Worm (Caenorhabditis elegans) whole organism, L4 larva: Measurements from ENCODE around the gene Y102A11A.9.
"Not testable (repeated sequence)": the region's sequence is repeated elsewhere in the genome, so short reads cannot be mapped to it uniquely, and the experiment has no call there.

Experiments used
- D1046.2 ChIP-seq: fragments of 200-800 bp; sonication (Bioruptor generic); IDR thresholded peaks from 2 replicates; pipeline ENCODE4 v1.3.6; 2022; ENCODE audit warnings: missing genetic modification characterization, missing compliant biosample characterization
- F26F4.8 ChIP-seq: fragments of 200-800 bp; sonication (Bioruptor generic); conservative IDR thresholded peaks from 2 replicates; pipeline ENCODE4 v1.3.6; 2022; ENCODE audit warnings: missing genetic modification characterization, missing compliant biosample characterization
- F44E2.7 ChIP-seq: fragments of 200-800 bp; sonication (Bioruptor generic); IDR thresholded peaks from 2 replicates; pipeline ENCODE4 v2.1.2; 2022; ENCODE audit warnings: missing genetic modification characterization, missing compliant biosample characterization
- T26A8.4 ChIP-seq: fragments of 200-800 bp; sonication (Bioruptor generic); IDR thresholded peaks from 2 replicates; pipeline ENCODE4 v1.3.6; 2022; ENCODE audit warnings: missing genetic modification characterization, missing compliant biosample characterization
- Y105C5A.15 ChIP-seq: fragments of 200-800 bp; sonication (Bioruptor generic); IDR thresholded peaks from 2 replicates; pipeline ENCODE4 v1.3.6; 2022; ENCODE audit warnings: missing genetic modification characterization, missing compliant biosample characterization
- Y48G9A.11 ChIP-seq: fragments of 200-800 bp; sonication (Bioruptor generic); IDR thresholded peaks from 2 replicates; pipeline ENCODE4 v1.3.6; 2022; ENCODE audit warnings: missing genetic modification reagents, missing genetic modification characterization, missing compliant biosample characterization
- Y75B8A.6 ChIP-seq: fragments of 200-800 bp; sonication (Bioruptor generic); IDR thresholded peaks from 2 replicates; pipeline ENCODE4 v1.3.6; 2022; ENCODE audit warnings: missing genetic modification reagents, missing genetic modification characterization, missing compliant biosample characterization
- ZK337.2 ChIP-seq: fragments of 200-800 bp; sonication (Bioruptor generic); IDR thresholded peaks from 2 replicates; pipeline ENCODE4 v1.3.6; 2022; ENCODE audit warnings: missing genetic modification reagents, missing genetic modification characterization, missing compliant biosample characterization
- arid-1 ChIP-seq: fragments of 200-800 bp; sonication (Bioruptor generic); conservative IDR thresholded peaks from 2 replicates; pipeline ENCODE4 v1.3.6; 2022; ENCODE audit warnings: missing genetic modification reagents, missing genetic modification characterization, missing compliant biosample characterization
- ceh-20 ChIP-seq: fragments of 200-800 bp; sonication (Bioruptor generic); IDR thresholded peaks from 2 replicates; pipeline ENCODE4 v1.3.6; 2022; ENCODE audit warnings: missing genetic modification reagents, missing genetic modification characterization, missing compliant biosample characterization
- ceh-32 ChIP-seq: sonication (generic microtip); optimal IDR thresholded peaks from 2 replicates; lab custom pipeline; 2016; ENCODE audit warnings: mild to moderate bottlenecking, missing genetic modification characterization, missing compliant biosample characterization; ENCODE audit not compliant: poor library complexity
- ceh-44 ChIP-seq: fragments of 200-800 bp; sonication (Bioruptor generic); IDR thresholded peaks from 2 replicates; pipeline ENCODE4 v1.3.6; 2022; ENCODE audit warnings: missing genetic modification reagents, missing genetic modification characterization, missing compliant biosample characterization
- ceh-82 ChIP-seq: sonication (generic microtip); optimal IDR thresholded peaks from 2 replicates; lab custom pipeline; 2017; ENCODE audit warnings: missing biosample characterization, missing genetic modification characterization
- ctbp-1 ChIP-seq: fragments of 200-800 bp; sonication (Bioruptor generic); IDR thresholded peaks from 2 replicates; pipeline ENCODE4 v1.3.6; 2022; ENCODE audit warnings: missing genetic modification reagents, missing genetic modification characterization, missing compliant biosample characterization
- dmd-6 ChIP-seq: fragments of 200-800 bp; sonication (Bioruptor generic); IDR thresholded peaks from 2 replicates; pipeline ENCODE4 v1.3.6; 2022; ENCODE audit warnings: missing genetic modification reagents, missing genetic modification characterization, missing compliant biosample characterization
- dmd-9 ChIP-seq: fragments of 200-800 bp; sonication (Bioruptor generic); IDR thresholded peaks from 2 replicates; pipeline ENCODE4 v1.3.6; 2022; ENCODE audit warnings: missing genetic modification reagents, missing genetic modification characterization, missing compliant biosample characterization
- dve-1 ChIP-seq: sonication (generic microtip); optimal IDR thresholded peaks from 2 replicates; lab custom pipeline; 2017; ENCODE audit warnings: antibody characterized with exemption, mild to moderate bottlenecking, missing genetic modification characterization, missing compliant biosample characterization; ENCODE audit not compliant: insufficient read depth
- egl-43 ChIP-seq: fragments of 200-800 bp; sonication (Bioruptor generic); IDR thresholded peaks from 2 replicates; pipeline ENCODE4 v1.3.6; 2022; ENCODE audit warnings: missing genetic modification reagents, missing genetic modification characterization, missing compliant biosample characterization
- lim-7 ChIP-seq: fragments of 200-800 bp; sonication (Bioruptor generic); IDR thresholded peaks from 2 replicates; pipeline ENCODE4 v1.3.6; 2022; ENCODE audit warnings: missing genetic modification characterization, missing compliant biosample characterization
- lin-1 ChIP-seq: fragments of 200-800 bp; sonication (Bioruptor generic); IDR thresholded peaks from 2 replicates; pipeline ENCODE4 v1.3.6; 2022; ENCODE audit warnings: missing genetic modification reagents, missing genetic modification characterization, missing compliant biosample characterization
- madf-5 ChIP-seq, 2 experiments: fragments of 200-800 bp; sonication (Bioruptor generic); IDR thresholded peaks; 2 replicates each; pipeline ENCODE4 v1.3.6; 2022; ENCODE audit warnings: missing compliant biosample characterization in 2 of 2, missing genetic modification characterization in 2 of 2
- madf-9 ChIP-seq: fragments of 200-800 bp; sonication (Bioruptor generic); conservative IDR thresholded peaks from 2 replicates; pipeline ENCODE4 v1.3.6; 2022; ENCODE audit warnings: missing genetic modification reagents, missing genetic modification characterization, missing compliant biosample characterization
- mdt-29 ChIP-seq: fragments of 200-800 bp; sonication (Bioruptor generic); IDR thresholded peaks from 2 replicates; pipeline ENCODE4 v1.3.6; 2022; ENCODE audit warnings: missing genetic modification reagents, missing genetic modification characterization, missing compliant biosample characterization
- nhr-42 ChIP-seq: fragments of 200-800 bp; sonication (Bioruptor generic); IDR thresholded peaks from 2 replicates; pipeline ENCODE4 v1.3.6; 2022; ENCODE audit warnings: missing genetic modification characterization, missing compliant biosample characterization
- pha-4 ChIP-seq, 2 experiments: fragments of 150-350 bp in 1 of 2; fragments of 200-800 bp in 1 of 2; sonication (Bioruptor generic) in 1 of 2; IDR thresholded peaks in 1 of 2; optimal IDR thresholded peaks in 1 of 2; 2 replicates each; pipeline versions ENCODE4 v1.3.6 to Lab custom; 2014 to 2022; ENCODE audit warnings: missing genetic modification characterization in 2 of 2, missing genetic modification reagents in 2 of 2, missing biosample characterization in 1 of 2, missing compliant biosample characterization in 1 of 2
- php-3 ChIP-seq: fragments of 200-800 bp; sonication (Bioruptor generic); IDR thresholded peaks from 2 replicates; pipeline ENCODE4 v1.3.6; 2022; ENCODE audit warnings: missing genetic modification reagents, missing genetic modification characterization, missing compliant biosample characterization
- set-16 ChIP-seq: fragments of 200-800 bp; sonication (Bioruptor generic); IDR thresholded peaks from 2 replicates; pipeline ENCODE4 v1.3.6; 2022; ENCODE audit warnings: missing genetic modification reagents, missing genetic modification characterization, missing compliant biosample characterization
- snpc-1.2 ChIP-seq: fragments of 200-800 bp; sonication (Bioruptor generic); IDR thresholded peaks from 2 replicates; pipeline ENCODE4 v1.3.6; 2022; ENCODE audit warnings: missing genetic modification reagents, missing genetic modification characterization, missing compliant biosample characterization
- tag-97 ChIP-seq: fragments of 200-800 bp; sonication (Bioruptor generic); IDR thresholded peaks from 2 replicates; pipeline ENCODE4 v1.3.6; 2022; ENCODE audit warnings: missing genetic modification characterization, missing compliant biosample characterization
- tra-1 ChIP-seq: fragments of 200-800 bp; sonication (Bioruptor generic); IDR thresholded peaks from 2 replicates; pipeline ENCODE4 v1.3.6; 2022; ENCODE audit warnings: missing genetic modification reagents, missing genetic modification characterization, missing compliant biosample characterization
- vab-7 ChIP-seq: fragments of 200-800 bp; sonication (Bioruptor generic); IDR thresholded peaks from 2 replicates; pipeline ENCODE4 v1.3.6; 2022; ENCODE audit warnings: missing genetic modification reagents, missing genetic modification characterization, missing compliant biosample characterization
- zip-11 ChIP-seq: fragments of 200-800 bp; sonication (Bioruptor generic); IDR thresholded peaks from 2 replicates; pipeline ENCODE4 v1.3.6; 2022; ENCODE audit warnings: missing genetic modification characterization, missing compliant biosample characterization
- ztf-7 ChIP-seq: fragments of 150-350 bp; optimal IDR thresholded peaks from 2 replicates; lab custom pipeline; 2014; ENCODE audit warnings: missing biosample characterization, missing genetic modification characterization

The Y102A11A.9 gene

ce11 chrX:2057828-2058418 lies 45.0 kb downstream of the Y102A11A.9 start:
- TF ChIP-seq vab-7 (GFP tag; lab: Robert Waterston, UW): peak; percentile 71
- TF ChIP-seq lin-1 (GFP tag; lab: Robert Waterston, UW): peak; percentile 95
- TF ChIP-seq snpc-1.2 (GFP tag; lab: Robert Waterston, UW): peak; percentile 80
- peak; percentile 88 for TF ChIP-seq lim-7 (GFP tag; lab: Robert Waterston, UW)
- TF ChIP-seq Y75B8A.6 (GFP tag; lab: Robert Waterston, UW): peak; percentile 83; the same call in 1 of the 2 replicates
- peak; percentile 86 for TF ChIP-seq Y105C5A.15
- TF ChIP-seq madf-5 (GFP tag; IDR thresholded peaks at IDR 0.05; lab: Robert Waterston, UW): peak in 1 of 2 experiments; percentile 61; a peak in 1 of 4 replicates
- TF ChIP-seq madf-9: peak; percentile 64
- TF ChIP-seq dmd-9 (GFP tag; lab: Robert Waterston, UW): 0 out of 2 replicates have a peak, but pooled peaks have one; percentile 13
- peak; percentile 97 for TF ChIP-seq mdt-29 (GFP tag; lab: Robert Waterston, UW)
- TF ChIP-seq F26F4.8 (GFP tag; lab: Robert Waterston, UW): peak; percentile 79
- peak; percentile 49; the same call in 1 of the 2 replicates for TF ChIP-seq Y48G9A.11 (GFP tag; lab: Robert Waterston, UW)
- TF ChIP-seq zip-11 (GFP tag; lab: Robert Waterston, UW): 0 out of 2 replicates have a peak, but pooled peaks have one; percentile 14
- TF ChIP-seq pha-4 (GFP tag; IDR thresholded peaks at IDR 0.05; lab: Robert Waterston, UW): peak; percentile 84; the same call in 1 of the 2 replicates
- TF ChIP-seq pha-4 (tag; optimal IDR thresholded peaks at IDR 0.05; lab: Kevin White, UChicago): not testable (repeated sequence)
- TF ChIP-seq ctbp-1: peak; percentile 72
- TF ChIP-seq egl-43 (GFP tag; lab: Robert Waterston, UW): peak; percentile 26; the same call in 1 of the 2 replicates
- 0 out of 2 replicates have a peak, but pooled peaks have one; percentile 22 for TF ChIP-seq dmd-6
- peak; percentile 82 for TF ChIP-seq arid-1 (GFP tag; lab: Robert Waterston, UW)
- peak; percentile 75; the same call in 1 of the 2 replicates for TF ChIP-seq tra-1 (GFP tag; lab: Robert Waterston, UW)

ce11 chrX:2058498-2059349 lies 45.8 kb downstream of the Y102A11A.9 start:
- TF ChIP-seq tra-1 (GFP tag; lab: Robert Waterston, UW) (0 out of 2 replicates have a peak, but pooled peaks have one; percentile 11), zip-11 (GFP tag; lab: Robert Waterston, UW) (0 out of 2 replicates have a peak, but pooled peaks have one; percentile 34), T26A8.4 (GFP tag; lab: Robert Waterston, UW) (0 out of 2 replicates have a peak, but pooled peaks have one; percentile 29), madf-9 (0 out of 2 replicates have a peak, but pooled peaks have one; percentile 25), php-3 (GFP tag; lab: Robert Waterston, UW) (0 out of 2 replicates have a peak, but pooled peaks have one; percentile 37), egl-43 (GFP tag; lab: Robert Waterston, UW) (peak; percentile 54; the same call in 1 of the 2 replicates), set-16 (peak; percentile 87), tag-97 (GFP tag; lab: Robert Waterston, UW) (0 out of 2 replicates have a peak, but pooled peaks have one; percentile 30), pha-4 (GFP tag; IDR thresholded peaks at IDR 0.05; lab: Robert Waterston, UW) (0 out of 2 replicates have a peak, but pooled peaks have one; percentile 14), F44E2.7 (peak; percentile 42; the same call in 1 of the 2 replicates), dmd-9 (GFP tag; lab: Robert Waterston, UW) (peak; percentile 65; the same call in 1 of the 2 replicates), nhr-42 (GFP tag; lab: Robert Waterston, UW) (peak; percentile 81; the same call in 1 of the 2 replicates), Y48G9A.11 (GFP tag; lab: Robert Waterston, UW) (0 out of 2 replicates have a peak, but pooled peaks have one; percentile 8), ceh-44 (0 out of 2 replicates have a peak, but pooled peaks have one; percentile 49), lim-7 (GFP tag; lab: Robert Waterston, UW) (peak; percentile 65; the same call in 1 of the 2 replicates), madf-5 (GFP tag; IDR thresholded peaks at IDR 0.05; lab: Robert Waterston, UW) (peak; percentile 15 to 58; a peak in 2 of 4 replicates), ZK337.2 (GFP tag; lab: Robert Waterston, UW) (peak; percentile 36; the same call in 1 of the 2 replicates), D1046.2 (GFP tag; lab: Robert Waterston, UW) (peak; percentile 75; the same call in 1 of the 2 replicates), Y75B8A.6 (GFP tag; lab: Robert Waterston, UW) (0 out of 2 replicates have a peak, but pooled peaks have one; percentile 16)
- TF ChIP-seq pha-4 (tag; optimal IDR thresholded peaks at IDR 0.05; lab: Kevin White, UChicago): not testable (repeated sequence)

- no peak for TF ChIP-seq ceh-82 (tag; lab: Kevin White, UChicago)
- TF ChIP-seq dve-1 (tag; lab: Kevin White, UChicago): peak; percentile 4
- no peak for TF ChIP-seq ztf-7
- no peak for TF ChIP-seq ceh-20 (GFP tag; lab: Robert Waterston, UW)
- no peak for TF ChIP-seq ceh-32 (tag; lab: Kevin White, UChicago)
- TF ChIP-seq, all 104 proteins: peak for 1
Observed at ce11 chrX:2064730-2065129, 51.8 kb downstream of the Y102A11A.9 start, which contains the start of gene F49H12.7. F49H12.7 (plus strand) TSS chrX:2065030.
